Worm (Caenorhabditis elegans) whole organism, L1 larva: Measurements from ENCODE around the gene lgc-54.

ENCODE experiments used
- C04F5.9 ChIP-seq: sonication (generic microtip); optimal IDR thresholded peaks from 2 replicates; lab custom pipeline; 2016; ENCODE audit warnings: missing genetic modification characterization, missing compliant biosample characterization
- C34B4.2 ChIP-seq: sonication (generic microtip); optimal IDR thresholded peaks from 2 replicates; lab custom pipeline; 2017; ENCODE audit warnings: mild to moderate bottlenecking, missing genetic modification characterization, missing compliant biosample characterization
- F16B12.6 ChIP-seq: fragments of 150-350 bp; optimal IDR thresholded peaks from 2 replicates; lab custom pipeline; 2014; ENCODE audit warnings: missing biosample characterization, missing genetic modification characterization
- alr-1 ChIP-seq: fragments of 200-800 bp; sonication (Bioruptor generic); optimal IDR thresholded peaks from 2 replicates; lab custom pipeline; 2018; ENCODE audit warnings: borderline replicate concordance, mild to moderate bottlenecking, missing genetic modification characterization, missing compliant biosample characterization
- ceh-8 ChIP-seq: fragments of 200-800 bp; sonication (Bioruptor generic); optimal IDR thresholded peaks from 2 replicates; lab custom pipeline; 2018; ENCODE audit warnings: mild to moderate bottlenecking, missing genetic modification characterization, moderate library complexity, missing compliant biosample characterization
- ceh-82 ChIP-seq, 3 experiments: fragments of 150-350 bp in 1 of 3; sonication (generic microtip) in 2 of 3; optimal IDR thresholded peaks; 2 replicates each; lab custom pipeline; 2014 to 2017; ENCODE audit warnings: missing biosample characterization in 3 of 3, missing genetic modification characterization in 3 of 3
- ceh-88 ChIP-seq: fragments of 200-800 bp; sonication (Bioruptor generic); IDR thresholded peaks from 2 replicates; pipeline ENCODE4 v1.3.6; 2022; ENCODE audit warnings: missing genetic modification characterization, missing compliant biosample characterization
- ces-1 ChIP-seq: fragments of 150-350 bp; optimal IDR thresholded peaks from 2 replicates; lab custom pipeline; 2014; ENCODE audit warnings: missing biosample characterization, missing genetic modification reagents, missing genetic modification characterization
- dsc-1 ChIP-seq: sonication (generic microtip); optimal IDR thresholded peaks from 2 replicates; lab custom pipeline; 2016; ENCODE audit warnings: mild to moderate bottlenecking, missing genetic modification characterization, missing compliant biosample characterization
- efl-1 ChIP-seq, 4 experiments: fragments of 150-350 bp; optimal IDR thresholded peaks in 3 of 4; peaks in 1 of 4; 1 replicate in 1 of 4; 2 replicates in 3 of 4; lab custom pipeline; 2014; ENCODE audit warnings: missing biosample characterization in 2 of 4, missing genetic modification characterization in 2 of 4, missing genetic modification reagents in 2 of 4
- egl-13 ChIP-seq: sonication (generic microtip); optimal IDR thresholded peaks from 2 replicates; lab custom pipeline; 2016; ENCODE audit warnings: missing genotype, missing genetic modification reagents, missing genetic modification characterization, missing compliant biosample characterization
- egl-27 ChIP-seq, 2 experiments: fragments of 150-350 bp in 1 of 2; sonication (generic microtip); optimal IDR thresholded peaks; 3 replicates each; lab custom pipeline; 2017 to 2018; ENCODE audit warnings: missing biosample characterization in 2 of 2, missing genetic modification characterization in 2 of 2, missing genetic modification reagents in 2 of 2
- elt-3 ChIP-seq, 6 experiments: fragments of 150-350 bp in 1 of 6; sonication (generic microtip); optimal IDR thresholded peaks; 2 replicates each; lab custom pipeline; 2017 to 2018; ENCODE audit warnings: missing biosample characterization in 6 of 6, missing genetic modification characterization in 6 of 6, inconsistent platforms in 1 of 6
- ets-5 ChIP-seq: fragments of 200-800 bp; sonication (Bioruptor generic); IDR thresholded peaks from 2 replicates; pipeline ENCODE4 v1.3.6; 2022; ENCODE audit warnings: missing genetic modification characterization, missing compliant biosample characterization
- fkh-4 ChIP-seq: sonication (generic microtip); optimal IDR thresholded peaks from 2 replicates; lab custom pipeline; 2016; ENCODE audit warnings: missing compliant biosample characterization, missing genetic modification characterization, borderline replicate concordance
- grh-1 ChIP-seq: fragments of 200-800 bp; sonication (Bioruptor generic); IDR thresholded peaks from 2 replicates; pipeline ENCODE4 v1.3.6; 2022; ENCODE audit warnings: missing genetic modification reagents, missing genetic modification characterization, missing compliant biosample characterization
- hlh-17 ChIP-seq: fragments of 200-800 bp; sonication (Bioruptor generic); optimal IDR thresholded peaks from 2 replicates; lab custom pipeline; 2018; ENCODE audit warnings: missing genetic modification characterization, mild to moderate bottlenecking, missing compliant biosample characterization, moderate library complexity, borderline replicate concordance
- irx-1 ChIP-seq: sonication (generic microtip); optimal IDR thresholded peaks from 2 replicates; lab custom pipeline; 2016; ENCODE audit warnings: missing genetic modification characterization, missing compliant biosample characterization
- lin-13 ChIP-seq: fragments of 150-350 bp; optimal IDR thresholded peaks from 2 replicates; lab custom pipeline; 2014; ENCODE audit warnings: missing biosample characterization, missing genetic modification reagents, missing genetic modification characterization
- lin-14 ChIP-seq: fragments of 200-800 bp; sonication (Bioruptor generic); optimal IDR thresholded peaks from 2 replicates; lab custom pipeline; 2018; ENCODE audit warnings: mild to moderate bottlenecking, missing genetic modification characterization, moderate library complexity, missing compliant biosample characterization
- lin-15B ChIP-seq: fragments of 150-350 bp; sonication (generic microtip); optimal IDR thresholded peaks from 3 replicates; lab custom pipeline; 2014; ENCODE audit warnings: missing biosample characterization, missing genetic modification characterization
- lir-3 ChIP-seq: sonication (generic microtip); optimal IDR thresholded peaks from 2 replicates; lab custom pipeline; 2016; ENCODE audit warnings: mild to moderate bottlenecking, missing genetic modification characterization, moderate library complexity, missing compliant biosample characterization; ENCODE audit not compliant: poor library complexity
- lsy-2 ChIP-seq, 2 experiments: fragments of 150-350 bp; optimal IDR thresholded peaks; 2 replicates each; lab custom pipeline; 2014; ENCODE audit warnings: missing biosample characterization in 2 of 2, missing genetic modification characterization in 2 of 2
- mab-9 ChIP-seq: fragments of 200-800 bp; sonication (Bioruptor generic); IDR thresholded peaks from 2 replicates; pipeline ENCODE4 v1.3.6; 2022; ENCODE audit warnings: missing genetic modification reagents, missing genetic modification characterization, missing compliant biosample characterization
- nhr-19 ChIP-seq: fragments of 200-800 bp; sonication (Bioruptor generic); conservative IDR thresholded peaks from 2 replicates; pipeline ENCODE4 v1.3.6; 2022; ENCODE audit warnings: missing genetic modification characterization, missing compliant biosample characterization
- nhr-28 ChIP-seq: fragments of 150-350 bp; optimal IDR thresholded peaks from 2 replicates; lab custom pipeline; 2014; ENCODE audit warnings: missing biosample characterization, missing genetic modification characterization
- nhr-47 ChIP-seq: sonication (generic microtip); optimal IDR thresholded peaks from 2 replicates; lab custom pipeline; 2016; ENCODE audit warnings: mild to moderate bottlenecking, missing genetic modification characterization, moderate library complexity, missing compliant biosample characterization
- nhr-71 ChIP-seq: sonication (generic microtip); optimal IDR thresholded peaks from 2 replicates; lab custom pipeline; 2016; ENCODE audit warnings: mild to moderate bottlenecking, missing genetic modification characterization, moderate library complexity, missing compliant biosample characterization
- nhr-77 ChIP-seq: fragments of 150-350 bp; optimal IDR thresholded peaks from 2 replicates; lab custom pipeline; 2014; ENCODE audit warnings: missing biosample characterization, missing genetic modification characterization
- nhr-84 ChIP-seq: sonication (generic microtip); optimal IDR thresholded peaks from 2 replicates; lab custom pipeline; 2017; ENCODE audit warnings: missing biosample characterization, missing genetic modification characterization
- nhr-85 ChIP-seq: sonication (generic microtip); peaks from one replicate; lab custom pipeline; 2016; ENCODE audit warnings: missing genetic modification characterization, inconsistent platforms, missing compliant biosample characterization
- pqm-1 ChIP-seq: sonication (generic microtip); optimal IDR thresholded peaks from 3 replicates; lab custom pipeline; 2017; ENCODE audit warnings: missing biosample characterization, missing genetic modification characterization
- rnt-1 ChIP-seq: sonication (generic microtip); optimal IDR thresholded peaks from 2 replicates; lab custom pipeline; 2016; ENCODE audit warnings: mild to moderate bottlenecking, missing genetic modification characterization, moderate library complexity, missing compliant biosample characterization
- skn-1 ChIP-seq: fragments of 150-350 bp; optimal IDR thresholded peaks from 2 replicates; lab custom pipeline; 2014; ENCODE audit warnings: missing biosample characterization, missing genetic modification characterization
- sptf-1 ChIP-seq: fragments of 150-350 bp; optimal IDR thresholded peaks from 2 replicates; lab custom pipeline; 2014; ENCODE audit warnings: missing biosample characterization, missing genetic modification characterization
- swsn-7 ChIP-seq: sonication (generic microtip); optimal IDR thresholded peaks from 2 replicates; lab custom pipeline; 2016; ENCODE audit warnings: missing genetic modification characterization, missing compliant biosample characterization
- tbx-2 ChIP-seq: sonication (generic microtip); optimal IDR thresholded peaks from 2 replicates; lab custom pipeline; 2016; ENCODE audit warnings: missing genetic modification characterization, missing compliant biosample characterization
- unc-130 ChIP-seq: fragments of 150-350 bp; optimal IDR thresholded peaks from 2 replicates; lab custom pipeline; 2017; ENCODE audit warnings: missing biosample characterization, missing genetic modification characterization, inconsistent platforms
- unc-62 ChIP-seq: fragments of 150-350 bp; optimal IDR thresholded peaks from 2 replicates; lab custom pipeline; 2014; ENCODE audit warnings: missing biosample characterization, missing genetic modification reagents, missing genetic modification characterization
- unc-86 ChIP-seq: sonication (generic microtip); optimal IDR thresholded peaks from 2 replicates; lab custom pipeline; 2016; ENCODE audit warnings: missing genetic modification characterization, missing compliant biosample characterization
- xbp-1 ChIP-seq: sonication (generic microtip); optimal IDR thresholded peaks from 2 replicates; lab custom pipeline; 2016; ENCODE audit warnings: missing genetic modification characterization, missing compliant biosample characterization
- zip-4 ChIP-seq: fragments of 200-800 bp; sonication (Bioruptor generic); optimal IDR thresholded peaks from 2 replicates; lab custom pipeline; 2018; ENCODE audit warnings: mild to moderate bottlenecking, missing genetic modification characterization, moderate library complexity, missing compliant biosample characterization
- ztf-4 ChIP-seq: fragments of 150-350 bp; optimal IDR thresholded peaks from 2 replicates; lab custom pipeline; 2014; ENCODE audit warnings: missing biosample characterization, missing genetic modification characterization

lgc-54 gene

DNA sequence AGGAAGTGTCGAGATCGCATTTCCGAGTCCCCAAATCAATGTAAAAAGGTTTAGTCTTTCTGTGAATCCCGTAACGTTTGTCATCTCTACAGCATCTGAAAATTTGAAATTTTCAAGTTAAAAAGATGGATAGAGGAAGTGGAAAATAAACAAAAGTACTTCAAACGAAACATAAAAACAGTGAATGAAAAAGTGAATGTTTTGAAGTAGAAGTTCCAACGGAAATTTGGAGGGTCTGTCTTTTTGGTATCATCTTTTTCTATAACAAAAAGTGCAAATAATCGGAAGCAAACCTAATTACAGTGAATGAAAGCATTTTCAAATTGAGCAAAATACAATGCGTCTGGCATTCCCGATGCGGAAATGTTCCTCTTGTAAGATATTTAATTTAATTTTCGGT, at the start of gene lgc-54:
Gene lgc-54 (minus strand): TSS at position 101 of the 400 bp plus-strand sequence.
- no peak for TF ChIP-seq sptf-1 (tag; lab: Kevin White, UChicago)
- no peak for TF ChIP-seq mab-9
- TF ChIP-seq pqm-1 (tag; lab: Kevin White, UChicago), result no peak
- no peak for TF ChIP-seq swsn-7

DNA sequence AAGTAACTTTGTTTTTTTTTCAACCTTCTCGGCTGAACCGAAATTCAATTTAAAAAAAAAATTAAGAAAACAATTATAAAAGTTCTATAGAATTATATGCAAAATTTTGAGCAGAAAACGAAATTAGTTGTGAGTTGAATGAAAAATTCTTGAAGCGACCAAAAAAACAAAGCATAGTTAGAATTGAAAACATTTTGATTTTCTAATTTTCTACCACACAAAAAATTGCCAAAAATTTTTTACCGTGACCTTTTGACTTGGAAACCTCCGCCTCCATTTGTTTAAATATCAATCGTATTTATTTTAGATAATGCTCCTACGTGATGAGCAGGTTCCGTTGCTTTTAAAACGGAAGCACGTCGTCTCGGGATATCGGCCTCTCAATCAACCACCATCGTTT, 48.4 kb upstream of the lgc-54 start, which contains the start of gene K11C4.2:
Gene K11C4.2 (plus strand): TSS at position 301 of the 400 bp plus-strand sequence.
- TF ChIP-seq alr-1, result no peak
- TF ChIP-seq swsn-7, result no peak
- no peak for TF ChIP-seq egl-13 (tag; lab: Kevin White, UChicago)
- TF ChIP-seq tbx-2, result no peak
- no peak for TF ChIP-seq grh-1 (GFP tag; lab: Robert Waterston, UW)
- TF ChIP-seq lin-13 (GFP tag; lab: Kevin White, UChicago), result no peak
- TF ChIP-seq ceh-8 (GFP tag; lab: Kevin White, UChicago), result no peak
- no peak for TF ChIP-seq nhr-77 (tag; lab: Kevin White, UChicago)
- TF ChIP-seq mab-9, result no peak
- no peak for TF ChIP-seq fkh-4 (tag; lab: Kevin White, UChicago)
- TF ChIP-seq egl-27 (tag; optimal IDR thresholded peaks at IDR 0.05; lab: Kevin White, UChicago), result no peak
- no peak for TF ChIP-seq hlh-17 (GFP tag; lab: Kevin White, UChicago)
- TF ChIP-seq nhr-19 (GFP tag; lab: Robert Waterston, UW), result no peak
- no peak for TF ChIP-seq nhr-84
- TF ChIP-seq unc-62 (GFP tag; lab: Kevin White, UChicago), result no peak

DNA sequence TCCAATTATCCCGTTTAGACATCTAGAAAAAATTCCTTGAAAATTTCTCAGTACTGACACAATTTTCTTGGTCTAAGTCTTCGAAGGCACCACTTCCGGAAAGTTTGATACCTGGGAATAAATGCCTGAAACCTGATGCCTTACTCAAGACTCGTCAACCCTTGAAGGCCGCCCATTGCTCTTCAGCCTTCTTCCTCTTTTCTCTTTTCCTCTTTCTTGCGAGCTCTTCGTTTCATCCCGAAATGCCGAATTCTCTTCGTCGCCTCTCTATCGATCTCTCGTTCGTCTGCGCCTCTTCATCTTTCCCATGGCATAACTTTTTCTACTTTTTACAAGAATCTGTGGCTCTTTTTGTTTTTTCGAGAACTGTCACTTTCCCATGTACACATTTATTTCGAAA, 47.3 kb upstream of the lgc-54 start:
- TF ChIP-seq nhr-47 (tag; lab: Kevin White, UChicago) (peak; percentile 10), F16B12.6 (tag; lab: Kevin White, UChicago) (no peak), efl-1 (optimal IDR thresholded peaks at IDR 0.05; lab: Kevin White, UChicago) (no peak), efl-1 (GFP tag; optimal IDR thresholded peaks at IDR 0.05 in 1 of 2; lab: Kevin White, UChicago) (peak in 1 of 2 experiments; percentile 35), unc-130 (tag; lab: Kevin White, UChicago) (no peak), ets-5 (GFP tag; lab: Robert Waterston, UW) (no peak), nhr-85 (tag; lab: Kevin White, UChicago) (no peak), rnt-1 (tag; lab: Kevin White, UChicago) (peak; percentile 15), lsy-2 (tag; optimal IDR thresholded peaks at IDR 0.05; lab: Kevin White, UChicago) (peak in 1 of 2 experiments; percentile 3), C34B4.2 (tag; lab: Kevin White, UChicago) (no peak), lir-3 (tag; lab: Kevin White, UChicago) (no peak), C04F5.9 (tag; lab: Kevin White, UChicago) (no peak), nhr-71 (tag; lab: Kevin White, UChicago) (peak; percentile 17), ceh-82 (tag; optimal IDR thresholded peaks at IDR 0.05; lab: Kevin White, UChicago) (peak in 1 of 3 experiments; percentile 36), lin-14 (GFP tag; lab: Kevin White, UChicago) (peak; percentile 51)
- TF ChIP-seq, all 84 proteins: peak for 7

DNA sequence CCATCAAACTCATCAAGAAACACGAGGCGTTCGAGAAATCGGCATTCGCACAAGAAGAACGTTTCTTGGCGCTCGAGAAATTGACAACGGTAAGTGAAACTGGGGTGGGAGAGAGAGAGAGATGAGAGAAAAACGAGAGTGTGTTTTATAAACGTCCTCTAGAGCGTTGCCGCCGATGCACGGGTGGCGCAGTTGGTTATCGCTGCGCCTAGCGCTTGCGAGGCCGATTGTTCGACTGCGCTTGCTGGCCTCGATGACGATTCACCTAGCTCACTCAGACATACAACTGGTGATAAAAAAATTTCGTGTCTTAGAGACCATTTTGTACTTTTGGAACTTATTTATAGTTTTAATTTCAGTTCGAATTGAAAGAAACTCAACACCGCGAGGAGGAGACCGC, 42.4 kb upstream of the lgc-54 start:
- TF ChIP-seq hlh-17 (GFP tag; lab: Kevin White, UChicago) (no peak), unc-62 (GFP tag; lab: Kevin White, UChicago) (no peak), nhr-84 (no peak), lsy-2 (tag; optimal IDR thresholded peaks at IDR 0.05; lab: Kevin White, UChicago) (peak in 1 of 2 experiments; percentile 44), C34B4.2 (tag; lab: Kevin White, UChicago) (no peak), ceh-88 (no peak), ces-1 (GFP tag; lab: Kevin White, UChicago) (no peak), nhr-19 (GFP tag; lab: Robert Waterston, UW) (peak; percentile 56), lin-13 (GFP tag; lab: Kevin White, UChicago) (no peak), egl-27 (tag; optimal IDR thresholded peaks at IDR 0.05; lab: Kevin White, UChicago) (no peak), nhr-28 (tag; lab: Kevin White, UChicago) (no peak), skn-1 (tag; lab: Kevin White, UChicago) (peak; percentile 3), swsn-7 (peak; percentile 51), grh-1 (GFP tag; lab: Robert Waterston, UW) (no peak), unc-86 (tag; lab: Kevin White, UChicago) (no peak), xbp-1 (tag; lab: Kevin White, UChicago) (peak; percentile 24), ztf-4 (tag; lab: Kevin White, UChicago) (no peak), F16B12.6 (tag; lab: Kevin White, UChicago) (no peak), zip-4 (no peak), dsc-1 (peak; percentile 49), ceh-82 (tag; optimal IDR thresholded peaks at IDR 0.05; lab: Kevin White, UChicago) (peak in 2 of 3 experiments; percentile 9 to 33), elt-3 (tag; optimal IDR thresholded peaks at IDR 0.05; lab: Kevin White, UChicago) (peak in 1 of 6 experiments; percentile 44), pqm-1 (tag; lab: Kevin White, UChicago) (no peak), lin-15B (no peak), irx-1 (tag; lab: Kevin White, UChicago) (peak; percentile 19), nhr-71 (tag; lab: Kevin White, UChicago) (peak; percentile 61), tbx-2 (peak; percentile 39)
